Worm (Caenorhabditis elegans) whole organism, midembryonic: Measurements from ENCODE around the gene nhr-86.

Experiments
- T22C8.4 ChIP-seq: fragments of 200-800 bp; sonication (Bioruptor generic); IDR thresholded peaks from 2 replicates; pipeline ENCODE4 v1.3.6; 2022; ENCODE audit warnings: missing genetic modification characterization, missing compliant biosample characterization
- cog-1 ChIP-seq: sonication (generic microtip); optimal IDR thresholded peaks from 2 replicates; lab custom pipeline; 2016; ENCODE audit warnings: missing genetic modification characterization, missing compliant biosample characterization
- flt-1 ChIP-seq: fragments of 200-800 bp; sonication (Bioruptor generic); IDR thresholded peaks from 2 replicates; pipeline ENCODE4 v1.3.6; 2022; ENCODE audit warnings: missing genetic modification characterization, missing compliant biosample characterization
- klf-2 ChIP-seq: fragments of 200-800 bp; sonication (Bioruptor generic); conservative IDR thresholded peaks from 2 replicates; pipeline ENCODE4 v1.3.6; 2022; ENCODE audit warnings: missing genetic modification reagents, missing genetic modification characterization, missing compliant biosample characterization
- med-1 ChIP-seq: sonication (generic microtip); optimal IDR thresholded peaks from 2 replicates; lab custom pipeline; 2017; ENCODE audit warnings: missing genetic modification characterization, mild to moderate bottlenecking, missing compliant biosample characterization, antibody characterized with exemption, missing genetic modification reagents; ENCODE audit not compliant: insufficient read depth
- ref-1 ChIP-seq: fragments of 200-800 bp; sonication (Bioruptor generic); conservative IDR thresholded peaks from 2 replicates; pipeline ENCODE4 v1.3.6; 2022; ENCODE audit warnings: missing genetic modification reagents, missing genetic modification characterization, missing compliant biosample characterization
- tab-1 ChIP-seq: fragments of 200-800 bp; sonication (Bioruptor generic); IDR thresholded peaks from 2 replicates; pipeline ENCODE4 v1.3.6; 2022; ENCODE audit warnings: missing genetic modification characterization, missing compliant biosample characterization
- ztf-23 ChIP-seq: fragments of 200-800 bp; sonication (Bioruptor generic); IDR thresholded peaks from 2 replicates; pipeline ENCODE4 v1.3.6; 2022; ENCODE audit warnings: missing genetic modification reagents, missing genetic modification characterization, missing compliant biosample characterization
- ztf-29 ChIP-seq: fragments of 200-800 bp; sonication (Bioruptor generic); IDR thresholded peaks from 2 replicates; pipeline ENCODE4 v1.3.6; 2022; ENCODE audit warnings: missing genetic modification reagents, missing genetic modification characterization, missing compliant biosample characterization

The nhr-86 gene

DNA sequence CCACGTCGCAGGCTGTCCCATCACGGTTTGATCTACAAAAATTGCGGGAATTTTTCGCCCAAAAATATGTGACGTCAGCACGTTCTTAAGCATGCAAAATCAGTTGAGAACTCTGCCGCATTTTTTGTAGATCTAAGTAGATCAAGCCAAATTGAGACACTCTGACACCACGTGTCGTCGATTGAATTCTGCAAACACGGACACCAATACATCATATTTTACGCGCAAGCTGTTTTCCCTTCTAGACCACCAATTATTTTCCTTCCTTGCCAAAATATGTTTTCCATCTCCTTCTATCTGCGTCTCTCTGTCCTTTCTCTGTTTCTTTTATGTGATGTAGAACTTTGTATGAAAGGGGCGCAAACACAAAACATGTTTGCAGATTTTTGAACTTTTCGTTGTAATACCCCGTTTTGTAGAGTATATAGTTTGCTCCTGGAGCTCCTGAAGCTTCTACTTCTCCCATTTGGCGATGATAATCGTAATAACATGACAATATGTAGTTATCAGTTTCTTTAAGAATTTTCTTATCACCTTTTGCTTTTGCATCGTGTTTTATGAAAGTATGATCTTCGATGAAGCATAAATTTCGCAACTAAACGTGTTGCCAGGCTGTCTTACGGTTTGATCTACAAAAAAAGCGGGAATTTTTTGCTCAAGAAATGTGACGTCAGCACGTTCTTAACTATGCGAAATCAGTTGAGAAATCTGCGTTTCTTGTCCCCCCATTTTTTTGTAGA lies 10.7 kb downstream of the nhr-86 start:
- no peak for TF ChIP-seq ztf-29
- TF ChIP-seq flt-1 (GFP tag; lab: Robert Waterston, UW) = no peak
- no peak for TF ChIP-seq klf-2
- no peak for TF ChIP-seq ref-1 (GFP tag; lab: Robert Waterston, UW)
- TF ChIP-seq cog-1 (tag; lab: Kevin White, UChicago) = no peak
- no peak for TF ChIP-seq tab-1 (GFP tag; lab: Robert Waterston, UW)
- no peak for TF ChIP-seq T22C8.4 (GFP tag; lab: Robert Waterston, UW)

DNA sequence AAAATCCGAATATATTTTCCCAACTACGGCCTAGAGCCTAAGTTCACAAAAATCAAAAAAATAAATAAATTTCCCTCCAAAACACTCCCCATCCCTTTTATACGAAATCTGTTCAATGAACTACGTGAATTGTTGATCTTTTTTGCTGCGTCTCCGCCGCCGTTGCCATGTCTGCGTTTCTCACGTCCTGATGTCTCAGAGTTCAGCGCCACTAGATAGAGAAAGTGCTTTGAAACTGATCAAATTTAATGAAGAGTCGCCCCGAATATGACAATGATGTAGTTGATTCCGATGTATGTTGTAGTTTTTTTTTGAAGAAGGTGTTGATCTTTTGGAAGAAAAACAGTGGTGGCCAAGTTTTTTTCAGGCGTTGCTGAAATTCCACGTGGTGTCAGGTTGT lies 12.4 kb downstream of the nhr-86 start:
- TF ChIP-seq ztf-29 (no peak), ref-1 (GFP tag; lab: Robert Waterston, UW) (no peak), T22C8.4 (GFP tag; lab: Robert Waterston, UW) (no peak), cog-1 (tag; lab: Kevin White, UChicago) (no peak), tab-1 (GFP tag; lab: Robert Waterston, UW) (no peak), med-1 (GFP tag; lab: Kevin White, UChicago) (no peak), ztf-23 (no peak), klf-2 (no peak), flt-1 (GFP tag; lab: Robert Waterston, UW) (no peak)

- TF ChIP-seq ztf-23 (no peak), cog-1 (tag; lab: Kevin White, UChicago) (no peak), ztf-29 (no peak), T22C8.4 (GFP tag; lab: Robert Waterston, UW) (no peak), ref-1 (GFP tag; lab: Robert Waterston, UW) (no peak), med-1 (GFP tag; lab: Kevin White, UChicago) (no peak), flt-1 (GFP tag; lab: Robert Waterston, UW) (no peak), tab-1 (GFP tag; lab: Robert Waterston, UW) (no peak), klf-2 (no peak)
Observed at ce11 chrV:2053509-2053908, 13.1 kb downstream of the nhr-86 start, which contains the start of gene comt-5. TSS of gene comt-5 (minus strand) at chrV:2053609.

- TF ChIP-seq klf-2 (no peak), tab-1 (GFP tag; lab: Robert Waterston, UW) (no peak), ztf-29 (no peak)
Observed at ce11 chrV:2051507-2051906, 15.1 kb downstream of the nhr-86 start, which contains the start of gene Y40B10A.11. TSS of gene Y40B10A.11 (minus strand) at chrV:2051607.

ce11 chrV:2050790-2051189 lies 15.9 kb downstream of the nhr-86 start:
- TF ChIP-seq ztf-23 (0 out of 2 replicates have a peak, but pooled peaks have one; percentile 41), flt-1 (GFP tag; lab: Robert Waterston, UW) (no peak)

DNA sequence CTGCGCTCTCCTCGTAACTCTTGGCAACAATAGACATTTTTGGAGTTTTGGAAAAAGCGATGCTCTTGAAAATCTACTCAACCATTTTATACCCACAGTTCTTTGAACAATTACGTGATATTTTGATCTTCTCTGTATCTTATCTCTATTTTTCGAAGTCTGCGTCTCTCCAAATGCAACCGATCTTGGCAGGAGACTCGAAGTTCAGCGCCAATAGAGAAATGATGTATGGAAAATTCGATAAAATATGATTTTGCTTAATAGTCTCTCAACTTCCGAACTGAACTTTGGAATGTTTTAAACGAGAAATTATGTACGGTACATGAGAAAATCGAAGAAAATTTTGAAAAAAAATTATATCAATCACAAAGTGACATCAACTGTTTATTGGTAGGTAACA lies 16.5 kb downstream of the nhr-86 start, which contains the start of gene comt-4:
Gene comt-4, minus strand, starts transcription at position 50 of the 400 bp plus-strand sequence.
- TF ChIP-seq cog-1 (tag; lab: Kevin White, UChicago) = no peak

ce11 chrV:2045956-2046355 lies 20.7 kb downstream of the nhr-86 start, which contains the start of gene Y40B10A.5:
TSS of gene Y40B10A.5 (minus strand) at chrV:2046056.
- TF ChIP-seq T22C8.4 (GFP tag; lab: Robert Waterston, UW) (no peak), ztf-23 (no peak), cog-1 (tag; lab: Kevin White, UChicago) (no peak), ztf-29 (no peak), flt-1 (GFP tag; lab: Robert Waterston, UW) (no peak), ref-1 (GFP tag; lab: Robert Waterston, UW) (no peak), tab-1 (GFP tag; lab: Robert Waterston, UW) (no peak)

ce11 chrV:2035545-2035944 lies 31.1 kb downstream of the nhr-86 start, which contains the start of gene srab-23:
TSS of gene srab-23 (minus strand) at chrV:2035645.
- no peak for TF ChIP-seq tab-1 (GFP tag; lab: Robert Waterston, UW)
- no peak for TF ChIP-seq T22C8.4 (GFP tag; lab: Robert Waterston, UW)
- TF ChIP-seq cog-1 (tag; lab: Kevin White, UChicago) = no peak
- TF ChIP-seq ztf-29 = no peak
- no peak for TF ChIP-seq ztf-23
- TF ChIP-seq klf-2 = no peak

- TF ChIP-seq ref-1 (GFP tag; lab: Robert Waterston, UW) = no peak
Observed at ce11 chrV:2031454-2031853, 35.2 kb downstream of the nhr-86 start, which contains the start of gene hil-6. TSS of gene hil-6 (minus strand) at chrV:2031554.

ce11 chrV:2030661-2031060 lies 36.0 kb downstream of the nhr-86 start:
- TF ChIP-seq flt-1 (GFP tag; lab: Robert Waterston, UW) (no peak), T22C8.4 (GFP tag; lab: Robert Waterston, UW) (no peak), med-1 (GFP tag; lab: Kevin White, UChicago) (no peak), tab-1 (GFP tag; lab: Robert Waterston, UW) (no peak), cog-1 (tag; lab: Kevin White, UChicago) (no peak), ref-1 (GFP tag; lab: Robert Waterston, UW) (no peak), ztf-23 (no peak), klf-2 (no peak), ztf-29 (no peak)

DNA sequence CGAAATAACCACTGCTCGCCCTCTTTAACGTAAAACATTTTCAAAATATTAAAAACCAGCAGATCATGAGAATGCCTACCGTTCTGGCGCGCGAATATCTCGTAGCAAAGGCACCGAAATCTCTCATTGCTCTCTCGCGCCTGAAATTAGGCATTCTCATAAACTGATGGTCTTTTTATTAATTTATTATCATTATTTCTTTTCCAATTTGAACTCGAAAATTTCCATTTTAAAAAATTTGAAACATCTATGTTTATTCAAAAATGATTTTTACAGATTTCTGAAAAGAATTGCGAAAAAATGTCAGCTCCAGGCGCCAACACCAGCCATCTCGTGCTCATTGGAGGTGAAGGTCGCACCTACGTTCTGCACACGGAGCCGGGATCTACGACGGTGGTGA lies 36.8 kb downstream of the nhr-86 start, which contains the start of gene F59A7.12:
Gene F59A7.12, plus strand, starts transcription at position 301 of the 400 bp plus-strand sequence.
- TF ChIP-seq ztf-29 (no peak), klf-2 (no peak), cog-1 (tag; lab: Kevin White, UChicago) (no peak), ztf-23 (no peak), flt-1 (GFP tag; lab: Robert Waterston, UW) (no peak), tab-1 (GFP tag; lab: Robert Waterston, UW) (no peak), med-1 (GFP tag; lab: Kevin White, UChicago) (no peak), ref-1 (GFP tag; lab: Robert Waterston, UW) (no peak), T22C8.4 (GFP tag; lab: Robert Waterston, UW) (no peak)
